Fruit fly (Drosophila melanogaster) S2 (cell line): ENCODE data around the gene CG4586.

Experiments
- CG8478 ChIP-seq: fragments of >200 bp; optimal IDR thresholded peaks from 2 replicates; lab custom pipeline; 2018
- CTCF ChIP-seq, 2 experiments: fragments of >200 bp; optimal IDR thresholded peaks; 2 replicates each; lab custom pipeline; 2018

dm6 chrX:6976911-6977310, 7.2 kb downstream of the CG4586 start:
- TF ChIP-seq CTCF (optimal IDR thresholded peaks at IDR 0.05; lab: Kevin White, UChicago): no peak
- TF ChIP-seq CG8478 (lab: Kevin White, UChicago): no peak
